Worm (Caenorhabditis elegans): Measurements from ENCODE around the gene C36C9.4.

DNA sequence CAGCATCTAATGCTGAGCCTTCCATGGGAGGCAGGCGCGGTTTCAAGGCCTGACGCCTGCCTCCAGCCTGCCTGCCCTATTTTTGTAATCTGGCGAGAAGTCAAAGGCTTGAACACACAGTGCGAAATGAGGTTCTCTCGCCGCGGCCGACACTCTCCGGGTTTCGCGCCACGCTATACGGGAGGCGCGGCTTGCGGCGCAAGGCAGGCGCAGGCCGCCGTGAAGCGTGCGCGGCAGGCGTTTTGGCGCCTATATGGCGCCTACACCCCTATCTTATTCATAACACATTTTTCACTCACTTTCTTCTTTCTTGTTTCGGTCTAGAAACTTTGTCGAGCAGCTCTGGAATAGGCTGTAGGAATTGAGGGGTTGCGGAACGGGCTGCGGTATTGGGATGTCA lies 6.3 kb upstream of the C36C9.4 start:
- TF ChIP-seq unc-62 (GFP tag; optimal IDR thresholded peaks at IDR 0.05) = no peak
- TF ChIP-seq lin-13 (GFP tag; optimal IDR thresholded peaks at IDR 0.05) = no peak
- no peak for TF ChIP-seq pqm-1 (tag; optimal IDR thresholded peaks at IDR 0.05)
- no peak for TF ChIP-seq ztf-11 (tag; optimal IDR thresholded peaks at IDR 0.05)
- TF ChIP-seq ama-1 (optimal IDR thresholded peaks at IDR 0.05) = no peak
- TF ChIP-seq sptf-1 (tag; optimal IDR thresholded peaks at IDR 0.05) = no peak
- no peak for TF ChIP-seq jun-1 (tag; optimal IDR thresholded peaks at IDR 0.05)

Data from whole organism, L1 larva.